Worm (Caenorhabditis elegans) whole organism, L4 larva: ENCODE data around the gene sec-24.1.
A peak's percentile ranks its signal among the peaks of the same experiment; 100 is the strongest.

ENCODE experiments used
- F26F4.8 ChIP-seq: fragments of 200-800 bp; sonication (Bioruptor generic); conservative IDR thresholded peaks from 2 replicates; pipeline ENCODE4 v1.3.6; 2022; ENCODE audit warnings: missing genetic modification characterization, missing compliant biosample characterization
- F37D6.2 ChIP-seq: sonication (generic microtip); optimal IDR thresholded peaks from 2 replicates; lab custom pipeline; 2016; ENCODE audit warnings: mild to moderate bottlenecking, missing genetic modification characterization, missing compliant biosample characterization
- F44E2.7 ChIP-seq: fragments of 200-800 bp; sonication (Bioruptor generic); IDR thresholded peaks from 2 replicates; pipeline ENCODE4 v2.1.2; 2022; ENCODE audit warnings: missing genetic modification characterization, missing compliant biosample characterization
- F49E8.2 ChIP-seq: sonication (generic microtip); optimal IDR thresholded peaks from 2 replicates; lab custom pipeline; 2016; ENCODE audit warnings: missing compliant biosample characterization, mild to moderate bottlenecking, missing genetic modification characterization, borderline replicate concordance
- R02D3.7 ChIP-seq: fragments of 150-350 bp; sonication (generic microtip); optimal IDR thresholded peaks from 3 replicates; lab custom pipeline; 2014; ENCODE audit warnings: missing biosample characterization, missing genetic modification characterization
- T26A8.4 ChIP-seq: fragments of 200-800 bp; sonication (Bioruptor generic); IDR thresholded peaks from 2 replicates; pipeline ENCODE4 v1.3.6; 2022; ENCODE audit warnings: missing genetic modification characterization, missing compliant biosample characterization
- Y105C5A.15 ChIP-seq: fragments of 200-800 bp; sonication (Bioruptor generic); IDR thresholded peaks from 2 replicates; pipeline ENCODE4 v1.3.6; 2022; ENCODE audit warnings: missing genetic modification characterization, missing compliant biosample characterization
- Y48G9A.11 ChIP-seq: fragments of 200-800 bp; sonication (Bioruptor generic); IDR thresholded peaks from 2 replicates; pipeline ENCODE4 v1.3.6; 2022; ENCODE audit warnings: missing genetic modification reagents, missing genetic modification characterization, missing compliant biosample characterization
- Y75B8A.6 ChIP-seq: fragments of 200-800 bp; sonication (Bioruptor generic); IDR thresholded peaks from 2 replicates; pipeline ENCODE4 v1.3.6; 2022; ENCODE audit warnings: missing genetic modification reagents, missing genetic modification characterization, missing compliant biosample characterization
- ZK337.2 ChIP-seq: fragments of 200-800 bp; sonication (Bioruptor generic); IDR thresholded peaks from 2 replicates; pipeline ENCODE4 v1.3.6; 2022; ENCODE audit warnings: missing genetic modification reagents, missing genetic modification characterization, missing compliant biosample characterization
- ZK546.5 ChIP-seq, 2 experiments: sonication (generic microtip); optimal IDR thresholded peaks; 2 replicates each; lab custom pipeline; 2017; ENCODE audit warnings: missing biosample characterization in 2 of 2, missing genetic modification characterization in 2 of 2
- aha-1 ChIP-seq: fragments of 150-350 bp; peaks from one replicate; lab custom pipeline; 2014; ENCODE audit warnings: missing biosample characterization, missing genetic modification characterization
- arid-1 ChIP-seq: fragments of 200-800 bp; sonication (Bioruptor generic); conservative IDR thresholded peaks from 2 replicates; pipeline ENCODE4 v1.3.6; 2022; ENCODE audit warnings: missing genetic modification reagents, missing genetic modification characterization, missing compliant biosample characterization
- ceh-28 ChIP-seq: fragments of 150-350 bp; optimal IDR thresholded peaks from 2 replicates; lab custom pipeline; 2014; ENCODE audit warnings: missing biosample characterization, missing genetic modification reagents, missing genetic modification characterization
- ceh-32 ChIP-seq: sonication (generic microtip); optimal IDR thresholded peaks from 2 replicates; lab custom pipeline; 2016; ENCODE audit warnings: mild to moderate bottlenecking, missing genetic modification characterization, missing compliant biosample characterization; ENCODE audit not compliant: poor library complexity
- ceh-82 ChIP-seq: sonication (generic microtip); optimal IDR thresholded peaks from 2 replicates; lab custom pipeline; 2017; ENCODE audit warnings: missing biosample characterization, missing genetic modification characterization
- daf-12 ChIP-seq: fragments of 150-350 bp; optimal IDR thresholded peaks from 2 replicates; lab custom pipeline; 2014; ENCODE audit warnings: missing biosample characterization, missing genetic modification reagents, missing genetic modification characterization
- duxl-1 ChIP-seq: sonication (generic microtip); optimal IDR thresholded peaks from 2 replicates; lab custom pipeline; 2016; ENCODE audit warnings: mild to moderate bottlenecking, missing genetic modification characterization, moderate library complexity, missing compliant biosample characterization; ENCODE audit not compliant: poor library complexity
- egl-27 ChIP-seq: sonication (generic microtip); optimal IDR thresholded peaks from 3 replicates; lab custom pipeline; 2017; ENCODE audit warnings: missing biosample characterization, missing genetic modification reagents, missing genetic modification characterization
- egl-43 ChIP-seq: fragments of 200-800 bp; sonication (Bioruptor generic); IDR thresholded peaks from 2 replicates; pipeline ENCODE4 v1.3.6; 2022; ENCODE audit warnings: missing genetic modification reagents, missing genetic modification characterization, missing compliant biosample characterization
- hmg-1.1 ChIP-seq: fragments of 200-800 bp; sonication (Bioruptor generic); IDR thresholded peaks from 2 replicates; pipeline ENCODE4 v1.3.6; 2022; ENCODE audit warnings: missing genetic modification reagents, missing genetic modification characterization, missing compliant biosample characterization
- jun-1 ChIP-seq: fragments of 150-350 bp; optimal IDR thresholded peaks from 2 replicates; lab custom pipeline; 2014; ENCODE audit warnings: missing biosample characterization, missing genetic modification reagents, missing genetic modification characterization
- lin-1 ChIP-seq: fragments of 200-800 bp; sonication (Bioruptor generic); IDR thresholded peaks from 2 replicates; pipeline ENCODE4 v1.3.6; 2022; ENCODE audit warnings: missing genetic modification reagents, missing genetic modification characterization, missing compliant biosample characterization
- lin-15B ChIP-seq: fragments of 150-350 bp; sonication (generic microtip); optimal IDR thresholded peaks from 3 replicates; lab custom pipeline; 2014; ENCODE audit warnings: missing biosample characterization, missing genetic modification characterization
- lin-38 ChIP-seq: fragments of 200-800 bp; sonication (Bioruptor generic); IDR thresholded peaks from 2 replicates; pipeline ENCODE4 v1.3.6; 2022; ENCODE audit warnings: missing genetic modification reagents, missing genetic modification characterization, missing compliant biosample characterization
- lir-3 ChIP-seq: sonication (generic microtip); optimal IDR thresholded peaks from 2 replicates; lab custom pipeline; 2016; ENCODE audit warnings: mild to moderate bottlenecking, missing genetic modification characterization, missing compliant biosample characterization
- mdt-29 ChIP-seq: fragments of 200-800 bp; sonication (Bioruptor generic); IDR thresholded peaks from 2 replicates; pipeline ENCODE4 v1.3.6; 2022; ENCODE audit warnings: missing genetic modification reagents, missing genetic modification characterization, missing compliant biosample characterization
- mep-1 ChIP-seq: fragments of 150-350 bp; sonication (generic microtip); optimal IDR thresholded peaks from 3 replicates; lab custom pipeline; 2014; ENCODE audit warnings: missing biosample characterization, missing genetic modification characterization
- mes-2 ChIP-seq: sonication (generic microtip); optimal IDR thresholded peaks from 2 replicates; lab custom pipeline; 2016; ENCODE audit warnings: missing genotype, mild to moderate bottlenecking, missing genetic modification characterization, missing compliant biosample characterization; ENCODE audit not compliant: poor library complexity, severe bottlenecking
- nhr-10 ChIP-seq: fragments of 150-350 bp; optimal IDR thresholded peaks from 2 replicates; lab custom pipeline; 2014; ENCODE audit warnings: missing biosample characterization, missing genetic modification characterization
- nhr-102 ChIP-seq: sonication (generic microtip); optimal IDR thresholded peaks from 2 replicates; lab custom pipeline; 2016; ENCODE audit warnings: mild to moderate bottlenecking, missing genetic modification characterization, moderate library complexity, missing compliant biosample characterization
- nhr-237 ChIP-seq: sonication (generic microtip); optimal IDR thresholded peaks from 2 replicates; lab custom pipeline; 2017; ENCODE audit warnings: missing biosample characterization, missing genetic modification characterization
- nhr-28 ChIP-seq: fragments of 150-350 bp; optimal IDR thresholded peaks from 2 replicates; lab custom pipeline; 2014; ENCODE audit warnings: missing biosample characterization, missing genetic modification characterization
- nhr-48 ChIP-seq: sonication (generic microtip); optimal IDR thresholded peaks from 2 replicates; lab custom pipeline; 2016; ENCODE audit warnings: mild to moderate bottlenecking, missing genetic modification characterization, missing compliant biosample characterization
- nhr-76 ChIP-seq: fragments of 150-350 bp; optimal IDR thresholded peaks from 2 replicates; lab custom pipeline; 2014; ENCODE audit warnings: missing biosample characterization, missing genetic modification characterization
- pha-4 ChIP-seq, 2 experiments: fragments of 150-350 bp in 1 of 2; fragments of 200-800 bp in 1 of 2; sonication (Bioruptor generic) in 1 of 2; IDR thresholded peaks in 1 of 2; optimal IDR thresholded peaks in 1 of 2; 2 replicates each; pipeline versions ENCODE4 v1.3.6 to Lab custom; 2014 to 2022; ENCODE audit warnings: missing genetic modification characterization in 2 of 2, missing genetic modification reagents in 2 of 2, missing biosample characterization in 1 of 2, missing compliant biosample characterization in 1 of 2
- php-3 ChIP-seq: fragments of 200-800 bp; sonication (Bioruptor generic); IDR thresholded peaks from 2 replicates; pipeline ENCODE4 v1.3.6; 2022; ENCODE audit warnings: missing genetic modification reagents, missing genetic modification characterization, missing compliant biosample characterization
- pqm-1 ChIP-seq: sonication (generic microtip); optimal IDR thresholded peaks from 2 replicates; lab custom pipeline; 2017; ENCODE audit warnings: missing biosample characterization, missing genetic modification characterization
- snpc-1.2 ChIP-seq: fragments of 200-800 bp; sonication (Bioruptor generic); IDR thresholded peaks from 2 replicates; pipeline ENCODE4 v1.3.6; 2022; ENCODE audit warnings: missing genetic modification reagents, missing genetic modification characterization, missing compliant biosample characterization
- spr-3 ChIP-seq: fragments of 200-800 bp; sonication (Bioruptor generic); optimal IDR thresholded peaks from 2 replicates; lab custom pipeline; 2018; ENCODE audit warnings: mild to moderate bottlenecking, missing genetic modification characterization, missing compliant biosample characterization
- tag-97 ChIP-seq: fragments of 200-800 bp; sonication (Bioruptor generic); IDR thresholded peaks from 2 replicates; pipeline ENCODE4 v1.3.6; 2022; ENCODE audit warnings: missing genetic modification characterization, missing compliant biosample characterization
- unc-39 ChIP-seq: sonication (generic microtip); optimal IDR thresholded peaks from 2 replicates; lab custom pipeline; 2017; ENCODE audit warnings: missing biosample characterization, missing genetic modification characterization
- zfp-2 ChIP-seq: sonication (generic microtip); optimal IDR thresholded peaks from 2 replicates; lab custom pipeline; 2016; ENCODE audit warnings: mild to moderate bottlenecking, missing genetic modification characterization, missing compliant biosample characterization
- zfp-3 ChIP-seq: fragments of 200-800 bp; sonication (Bioruptor generic); conservative IDR thresholded peaks from 2 replicates; pipeline ENCODE4 v1.3.6; 2022; ENCODE audit warnings: missing genetic modification reagents, missing genetic modification characterization, missing compliant biosample characterization
- ztf-11 ChIP-seq: fragments of 150-350 bp; optimal IDR thresholded peaks from 2 replicates; lab custom pipeline; 2014; ENCODE audit warnings: missing biosample characterization, missing genetic modification characterization
- ztf-7 ChIP-seq: fragments of 150-350 bp; optimal IDR thresholded peaks from 2 replicates; lab custom pipeline; 2014; ENCODE audit warnings: missing biosample characterization, missing genetic modification characterization

Gene sec-24.1

ce11 chrIV:11594191-11594673 is 28.2 kb upstream of the sec-24.1 start, which contains the start of gene mig-38 (continued):
- TF ChIP-seq ztf-7 (no peak), nhr-76 (tag; lab: Kevin White, UChicago) (no peak), mes-2 (tag; lab: Kevin White, UChicago) (peak; percentile 47), lir-3 (tag; lab: Kevin White, UChicago) (peak; percentile 1), snpc-1.2 (GFP tag; lab: Robert Waterston, UW) (no peak), ztf-11 (tag; lab: Kevin White, UChicago) (no peak)

DNA sequence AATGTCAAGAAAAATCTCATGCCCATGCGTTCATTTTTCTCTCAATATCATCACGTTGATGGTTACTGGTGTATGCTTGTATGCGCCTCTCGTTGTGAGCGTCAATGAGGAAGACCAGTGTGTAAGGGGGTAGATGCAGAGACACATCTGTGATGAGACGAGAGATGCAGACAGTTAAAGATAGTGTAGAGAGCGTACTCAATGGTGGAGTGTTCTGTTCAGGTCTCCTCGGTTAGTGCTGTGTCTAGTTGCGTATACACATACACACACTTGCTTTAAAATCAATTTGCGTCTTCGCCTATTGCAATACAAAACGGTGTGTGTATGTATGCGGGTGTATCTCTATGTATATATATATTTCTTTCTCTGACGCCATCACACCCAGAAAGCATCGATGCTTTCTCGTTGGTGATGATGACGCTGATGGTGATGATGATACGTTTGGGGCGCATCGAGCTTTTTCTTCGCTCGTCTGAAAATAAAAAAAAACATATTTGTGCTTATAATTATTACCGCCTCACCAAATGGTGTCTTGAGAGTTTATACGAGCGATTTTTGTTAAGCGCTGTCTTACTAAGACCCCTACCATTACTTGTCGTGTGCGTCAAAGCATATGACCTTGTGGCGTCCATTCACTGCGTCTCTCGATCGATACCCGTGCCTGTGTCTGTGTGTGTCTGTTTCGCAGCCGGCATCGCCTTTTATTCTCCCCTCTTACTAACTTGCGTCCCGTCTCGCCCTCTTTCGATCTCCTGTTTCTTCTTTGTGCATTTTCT is 27.6 kb upstream of the sec-24.1 start, which contains the start of gene F40F11.3:
F40F11.3 (minus strand) TSS at position 589 of the 776 bp plus-strand sequence.
- TF ChIP-seq ZK337.2, result peak; percentile 65; the same call in 1 of the 2 replicates
- TF ChIP-seq nhr-10 (tag; lab: Kevin White, UChicago), result no peak
- peak; percentile 30; the same call in 1 of the 2 replicates for TF ChIP-seq pha-4 (GFP tag; IDR thresholded peaks at IDR 0.05; lab: Robert Waterston, UW)
- peak; percentile 62 for TF ChIP-seq pha-4 (tag; optimal IDR thresholded peaks at IDR 0.05; lab: Kevin White, UChicago)
- TF ChIP-seq ZK546.5 (tag; optimal IDR thresholded peaks at IDR 0.05; lab: Kevin White, UChicago), result peak in 1 of 2 experiments; percentile 17
- TF ChIP-seq pqm-1 (tag; lab: Kevin White, UChicago), result peak; percentile 8
- peak; percentile 65 for TF ChIP-seq nhr-48 (tag; lab: Kevin White, UChicago)
- peak; percentile 67 for TF ChIP-seq lin-38 (GFP tag; lab: Robert Waterston, UW)
- TF ChIP-seq Y48G9A.11 (GFP tag; lab: Robert Waterston, UW), result no peak
- TF ChIP-seq ceh-82 (tag; lab: Kevin White, UChicago), result no peak
- no peak for TF ChIP-seq spr-3 (GFP tag; lab: Kevin White, UChicago)
- peak; percentile 58; the same call in 1 of the 2 replicates for TF ChIP-seq zfp-3 (GFP tag; lab: Robert Waterston, UW)
- no peak for TF ChIP-seq Y75B8A.6
- TF ChIP-seq hmg-1.1, result peak; percentile 95
- peak; percentile 77 for TF ChIP-seq duxl-1
- no peak; the same call in 1 of the 2 replicates for TF ChIP-seq mdt-29 (GFP tag; lab: Robert Waterston, UW)
- TF ChIP-seq egl-43 (GFP tag; lab: Robert Waterston, UW), result peak; percentile 47; the same call in 1 of the 2 replicates
- no peak for TF ChIP-seq F26F4.8 (GFP tag; lab: Robert Waterston, UW)
- peak; percentile 77 for TF ChIP-seq php-3 (GFP tag; lab: Robert Waterston, UW)
- TF ChIP-seq jun-1, result peak; percentile 28
- peak; percentile 68 for TF ChIP-seq F37D6.2 (tag; lab: Kevin White, UChicago)
- TF ChIP-seq ztf-7, result peak; percentile 62
- TF ChIP-seq mep-1, result peak; percentile 81
- TF ChIP-seq F49E8.2 (tag; lab: Kevin White, UChicago), result no peak
- TF ChIP-seq aha-1 (tag; lab: Kevin White, UChicago), result peak; percentile 96
- no peak; the same call in 1 of the 2 replicates for TF ChIP-seq lin-1
- no peak for TF ChIP-seq egl-27 (tag; lab: Kevin White, UChicago)
- peak; percentile 85 for TF ChIP-seq nhr-28 (tag; lab: Kevin White, UChicago)
- no peak for TF ChIP-seq R02D3.7 (tag; lab: Kevin White, UChicago)
- TF ChIP-seq zfp-2 (tag; lab: Kevin White, UChicago), result peak; percentile 67
- peak; percentile 34 for TF ChIP-seq nhr-102 (tag; lab: Kevin White, UChicago)
- TF ChIP-seq nhr-237 (tag; lab: Kevin White, UChicago), result no peak
- peak; percentile 41 for TF ChIP-seq ceh-28
- TF ChIP-seq arid-1, result peak; percentile 73
- no peak for TF ChIP-seq F44E2.7
- no peak for TF ChIP-seq nhr-76 (tag; lab: Kevin White, UChicago)
- TF ChIP-seq daf-12, result no peak
- no peak for TF ChIP-seq ceh-32 (tag; lab: Kevin White, UChicago)
- TF ChIP-seq mes-2 (tag; lab: Kevin White, UChicago), result peak; percentile 83
- no peak for TF ChIP-seq lin-15B (tag; lab: Kevin White, UChicago)
- no peak for TF ChIP-seq Y105C5A.15 (GFP tag; lab: Robert Waterston, UW)
- TF ChIP-seq tag-97 (GFP tag; lab: Robert Waterston, UW), result no peak
- peak; percentile 74 for TF ChIP-seq T26A8.4 (GFP tag; lab: Robert Waterston, UW)
- no peak for TF ChIP-seq unc-39 (tag; lab: Kevin White, UChicago)
